Fruit fly (Drosophila melanogaster) whole organism, embryonic: ENCODE data around the gene unk.
A peak's percentile ranks its signal among the peaks of the same experiment; 100 is the strongest.

Experiments used
- Bgb ChIP-seq: fragments of 200-800 bp; sonication (Bioruptor generic); IDR thresholded peaks from 2 replicates; pipeline ENCODE4 v1.3.6; 2022; ENCODE audit warnings: missing biosample characterization, missing genetic modification characterization; ENCODE audit not compliant: partially characterized antibody
- Blimp-1 ChIP-seq: fragments of 200-800 bp; sonication (Bioruptor generic); optimal IDR thresholded peaks from 3 replicates; lab custom pipeline; 2018; ENCODE audit warnings: missing biosample characterization, missing genetic modification characterization, mild to moderate bottlenecking, moderate library complexity, missing genetic modification reagents
- CG10321 ChIP-seq: fragments of 200-800 bp; sonication (Bioruptor generic); IDR thresholded peaks from 2 replicates; pipeline ENCODE4 v1.3.6; 2022; ENCODE audit warnings: missing biosample characterization, missing genetic modification characterization
- CG10462 ChIP-seq: fragments of 200-800 bp; sonication (Bioruptor generic); optimal IDR thresholded peaks from 2 replicates; lab custom pipeline; 2016; ENCODE audit warnings: missing biosample characterization, missing genetic modification characterization
- CG11093 ChIP-seq: fragments of 200-800 bp; sonication (Bioruptor generic); IDR thresholded peaks from 3 replicates; pipeline ENCODE4 v1.3.6; 2022; ENCODE audit warnings: missing biosample characterization, missing genetic modification characterization
- CG11247 ChIP-seq: fragments of 200-800 bp; sonication (Bioruptor generic); IDR thresholded peaks from 2 replicates; pipeline ENCODE4 v1.3.6; 2022; ENCODE audit warnings: missing biosample characterization, missing genetic modification characterization
- CG12104 ChIP-seq: fragments of 200-800 bp; sonication (Bioruptor generic); optimal IDR thresholded peaks from 3 replicates; lab custom pipeline; 2016; ENCODE audit warnings: missing biosample characterization, missing genetic modification characterization
- CG12659 ChIP-seq: fragments of 200-800 bp; sonication (Bioruptor generic); optimal IDR thresholded peaks from 3 replicates; lab custom pipeline; 2017; ENCODE audit warnings: mild to moderate bottlenecking, missing biosample characterization, missing genetic modification reagents, missing genetic modification characterization
- CG15269 ChIP-seq: fragments of 200-800 bp; sonication (Bioruptor generic); optimal IDR thresholded peaks from 2 replicates; lab custom pipeline; 2018; ENCODE audit warnings: missing biosample characterization, mild to moderate bottlenecking, missing genetic modification characterization, moderate library complexity
- CG15479 ChIP-seq: fragments of 200-800 bp; sonication (Bioruptor generic); optimal IDR thresholded peaks from 3 replicates; lab custom pipeline; 2019; ENCODE audit warnings: missing biosample characterization, mild to moderate bottlenecking, missing genetic modification characterization, moderate library complexity
- CG16779 ChIP-seq: fragments of 200-800 bp; sonication (Bioruptor generic); IDR thresholded peaks from 2 replicates; pipeline ENCODE4 v1.3.6; 2022; ENCODE audit warnings: missing biosample characterization, missing genetic modification characterization
- CG17361 ChIP-seq: fragments of 200-800 bp; sonication (Bioruptor generic); IDR thresholded peaks from 3 replicates; pipeline ENCODE4 v1.3.6; 2022; ENCODE audit warnings: missing biosample characterization, missing genetic modification characterization
- CG30020 ChIP-seq: fragments of 200-800 bp; optimal IDR thresholded peaks from 2 replicates; lab custom pipeline; 2019; ENCODE audit warnings: missing biosample characterization, mild to moderate bottlenecking, missing genetic modification characterization, moderate library complexity
- CG32532 ChIP-seq: fragments of 200-800 bp; sonication (Bioruptor generic); IDR thresholded peaks from 2 replicates; pipeline ENCODE4 v1.3.6; 2022; ENCODE audit warnings: missing biosample characterization, missing genetic modification characterization
- CG4282 ChIP-seq: fragments of 200-800 bp; sonication (Bioruptor generic); optimal IDR thresholded peaks from 2 replicates; lab custom pipeline; 2016; ENCODE audit warnings: missing biosample characterization, missing genetic modification characterization
- CG4730 ChIP-seq: fragments of 200-800 bp; sonication (Bioruptor generic); IDR thresholded peaks from 2 replicates; pipeline ENCODE4 v1.3.6; 2022; ENCODE audit warnings: missing biosample characterization, missing genetic modification characterization
- CG6654 ChIP-seq: fragments of 200-800 bp; sonication (Bioruptor generic); optimal IDR thresholded peaks from 2 replicates; lab custom pipeline; 2017; ENCODE audit warnings: missing biosample characterization, mild to moderate bottlenecking, missing genetic modification characterization
- D19B ChIP-seq: fragments of 200-800 bp; sonication (Bioruptor generic); optimal IDR thresholded peaks from 2 replicates; lab custom pipeline; 2017; ENCODE audit warnings: missing biosample characterization, mild to moderate bottlenecking, missing genetic modification characterization
- Elba2 ChIP-seq: fragments of 200-800 bp; sonication (Bioruptor generic); optimal IDR thresholded peaks from 3 replicates; lab custom pipeline; 2016; ENCODE audit warnings: missing biosample characterization, missing genetic modification characterization
- HLH4C ChIP-seq: fragments of 200-800 bp; sonication (Bioruptor generic); IDR thresholded peaks from 3 replicates; pipeline ENCODE4 v1.3.6; 2022; ENCODE audit warnings: missing biosample characterization, missing genetic modification characterization; ENCODE audit not compliant: partially characterized antibody
- Hmx ChIP-seq: fragments of 200-800 bp; sonication (Bioruptor generic); optimal IDR thresholded peaks from 2 replicates; lab custom pipeline; 2016; ENCODE audit warnings: missing biosample characterization, missing genetic modification characterization
- Kr ChIP-seq: fragments of 200-800 bp; sonication (Bioruptor generic); optimal IDR thresholded peaks from 2 replicates; lab custom pipeline; 2017; ENCODE audit warnings: missing biosample characterization, mild to moderate bottlenecking, missing genetic modification characterization
- MESR4 ChIP-seq: fragments of 200-800 bp; sonication (Bioruptor generic); optimal IDR thresholded peaks from 2 replicates; lab custom pipeline; 2018; ENCODE audit warnings: missing biosample characterization, mild to moderate bottlenecking, missing genetic modification characterization, moderate library complexity
- MTF-1 ChIP-seq: fragments of 200-800 bp; sonication (Bioruptor generic); optimal IDR thresholded peaks from 2 replicates; lab custom pipeline; 2018; ENCODE audit warnings: missing biosample characterization, mild to moderate bottlenecking, missing genetic modification characterization, borderline replicate concordance
- Max ChIP-seq: fragments of 200-800 bp; sonication (Bioruptor generic); optimal IDR thresholded peaks from 2 replicates; lab custom pipeline; 2016; ENCODE audit warnings: missing biosample characterization, mild to moderate bottlenecking, missing genetic modification characterization
- Meics ChIP-seq: fragments of 200-800 bp; sonication (Bioruptor generic); optimal IDR thresholded peaks from 2 replicates; lab custom pipeline; 2017; ENCODE audit warnings: missing biosample characterization, mild to moderate bottlenecking, missing genetic modification characterization
- Mrtf ChIP-seq: fragments of 200-800 bp; sonication (Bioruptor generic); IDR thresholded peaks from 3 replicates; pipeline ENCODE4 v1.3.6; 2022; ENCODE audit warnings: missing biosample characterization, missing genetic modification characterization
- Nf-YC ChIP-seq: fragments of 200-800 bp; optimal IDR thresholded peaks from 3 replicates; lab custom pipeline; 2019; ENCODE audit warnings: missing biosample characterization, mild to moderate bottlenecking, missing genetic modification characterization, moderate library complexity
- Spps ChIP-seq: fragments of 200-800 bp; sonication (Bioruptor generic); optimal IDR thresholded peaks from 2 replicates; lab custom pipeline; 2018; ENCODE audit warnings: missing biosample characterization, mild to moderate bottlenecking, missing genetic modification characterization
- Ssrp ChIP-seq: fragments of 200-800 bp; sonication (Bioruptor generic); optimal IDR thresholded peaks from 2 replicates; lab custom pipeline; 2018; ENCODE audit warnings: missing biosample characterization, mild to moderate bottlenecking, missing genetic modification characterization, moderate library complexity
- ab ChIP-seq: fragments of 200-800 bp; sonication (Bioruptor generic); optimal IDR thresholded peaks from 2 replicates; lab custom pipeline; 2016; ENCODE audit warnings: missing biosample characterization, missing genetic modification characterization
- aop ChIP-seq: fragments of 200-800 bp; sonication (Bioruptor generic); IDR thresholded peaks from 2 replicates; pipeline ENCODE4 v1.3.6; 2022; ENCODE audit warnings: missing biosample characterization, missing genetic modification characterization
- ara ChIP-seq: fragments of 200-800 bp; sonication (Bioruptor generic); IDR thresholded peaks from 2 replicates; pipeline ENCODE4 v1.3.6; 2022; ENCODE audit warnings: missing biosample characterization, missing genetic modification characterization
- az2 ChIP-seq: fragments of 200-800 bp; sonication (Bioruptor generic); optimal IDR thresholded peaks from 3 replicates; lab custom pipeline; 2016; ENCODE audit warnings: missing biosample characterization, missing genetic modification characterization
- cg ChIP-seq: fragments of 200-800 bp; sonication (Bioruptor generic); optimal IDR thresholded peaks from 3 replicates; lab custom pipeline; 2019; ENCODE audit warnings: missing biosample characterization, mild to moderate bottlenecking, missing genetic modification characterization, moderate library complexity
- croc ChIP-seq: fragments of 200-800 bp; sonication (Bioruptor generic); conservative IDR thresholded peaks from 3 replicates; pipeline ENCODE4 v1.3.6; 2022; ENCODE audit warnings: missing biosample characterization, missing genetic modification characterization
- dpn ChIP-seq, 2 experiments: fragments of 200-800 bp; sonication (Bioruptor generic); optimal IDR thresholded peaks; 3 replicates each; lab custom pipeline; 2016; ENCODE audit warnings: missing biosample characterization in 2 of 2, missing genetic modification characterization in 2 of 2
- fd96Cb ChIP-seq: fragments of 200-800 bp; sonication (Bioruptor generic); optimal IDR thresholded peaks from 2 replicates; lab custom pipeline; 2018; ENCODE audit warnings: missing biosample characterization, mild to moderate bottlenecking, missing genetic modification characterization, moderate library complexity
- gsb ChIP-seq: fragments of 200-800 bp; sonication (Bioruptor generic); IDR thresholded peaks from 2 replicates; pipeline ENCODE4 v1.3.6; 2022; ENCODE audit warnings: missing biosample characterization, missing genetic modification characterization
- hth ChIP-seq: fragments of >200 bp; optimal IDR thresholded peaks from 2 replicates; lab custom pipeline; 2017; ENCODE audit warnings: inconsistent platforms
- insv ChIP-seq, 2 experiments: fragments of 200-800 bp; sonication (Bioruptor generic); optimal IDR thresholded peaks; 3 replicates each; lab custom pipeline; 2016 to 2018; ENCODE audit warnings: missing biosample characterization in 2 of 2, missing genetic modification characterization in 2 of 2
- lilli ChIP-seq: fragments of 200-800 bp; sonication (Bioruptor generic); optimal IDR thresholded peaks from 3 replicates; lab custom pipeline; 2016; ENCODE audit warnings: missing biosample characterization, missing genetic modification characterization
- nom ChIP-seq: fragments of 200-800 bp; sonication (Bioruptor generic); optimal IDR thresholded peaks from 2 replicates; lab custom pipeline; 2017; ENCODE audit warnings: missing biosample characterization, missing genetic modification characterization, mild to moderate bottlenecking, moderate library complexity, missing genetic modification reagents
- org-1 ChIP-seq: fragments of 200-800 bp; sonication (Bioruptor generic); optimal IDR thresholded peaks from 2 replicates; lab custom pipeline; 2017; ENCODE audit warnings: missing biosample characterization, missing genetic modification characterization
- pan ChIP-seq, 4 experiments: fragments of >200 bp in 3 of 4; fragments of 200-800 bp in 1 of 4; sonication (Bioruptor generic) in 1 of 4; optimal IDR thresholded peaks in 3 of 4; IDR thresholded peaks in 1 of 4; 2 replicates each; pipeline versions ENCODE4 v1.3.6 to Lab custom; 2017 to 2022; ENCODE audit warnings: missing biosample characterization in 2 of 4, missing genetic modification characterization in 2 of 4, mixed read lengths in 1 of 4
- phol ChIP-seq: fragments of 200-800 bp; sonication (Bioruptor generic); optimal IDR thresholded peaks from 3 replicates; lab custom pipeline; 2018; ENCODE audit warnings: missing biosample characterization, mild to moderate bottlenecking, missing genetic modification characterization, moderate library complexity
- run ChIP-seq: fragments of 200-800 bp; sonication (Bioruptor generic); optimal IDR thresholded peaks from 3 replicates; lab custom pipeline; 2018; ENCODE audit warnings: missing biosample characterization, mild to moderate bottlenecking, missing genetic modification characterization
- sim ChIP-seq: fragments of 200-800 bp; sonication (Bioruptor generic); IDR thresholded peaks from 2 replicates; pipeline ENCODE4 v1.3.6; 2022; ENCODE audit warnings: missing biosample characterization, missing genetic modification characterization
- sob ChIP-seq: fragments of 200-800 bp; sonication (Bioruptor generic); IDR thresholded peaks from 2 replicates; pipeline ENCODE4 v1.3.6; 2022; ENCODE audit warnings: missing biosample characterization, missing genetic modification characterization
- zfh1 ChIP-seq: fragments of 200-800 bp; sonication (Bioruptor generic); IDR thresholded peaks from 3 replicates; pipeline ENCODE4 v1.3.6; 2022; ENCODE audit warnings: missing biosample characterization, missing genetic modification characterization

The unk gene

DNA sequence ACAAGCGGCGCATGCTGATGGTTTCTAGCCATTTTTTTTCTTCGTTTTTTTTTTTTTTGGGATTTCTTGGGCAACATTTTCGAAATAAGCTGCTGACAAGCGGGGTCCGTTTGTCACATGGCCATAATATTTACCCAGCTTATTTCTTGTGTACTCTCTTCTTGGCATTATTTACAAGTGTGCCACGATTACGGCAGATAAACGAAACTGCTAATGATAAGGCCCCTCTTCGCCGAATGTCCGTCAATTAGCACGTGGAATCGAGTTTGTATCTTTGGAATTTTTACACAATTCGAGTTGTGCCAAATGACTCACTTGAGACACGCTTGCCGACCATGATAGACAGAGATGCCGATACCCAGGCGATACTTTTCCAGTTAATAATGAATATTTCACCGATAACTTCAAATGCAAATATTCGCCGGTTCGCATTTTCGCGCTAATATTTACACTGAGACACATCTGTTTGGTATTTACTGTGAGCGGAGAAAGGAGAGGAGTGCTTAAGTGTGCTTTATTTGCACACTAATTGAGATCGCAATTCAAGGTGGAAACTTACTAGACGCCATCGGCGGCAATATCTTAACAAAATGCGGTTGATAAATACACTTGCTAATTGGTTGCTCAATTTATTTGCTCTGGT, 18.9 kb upstream of the unk start (continued):
- TF ChIP-seq CG6654 (GFP tag; lab: Kevin White, UChicago) (no peak), CG17361 (GFP tag; lab: Robert Waterston, UW) (no peak), Bgb (GFP tag; lab: Robert Waterston, UW) (no peak), sob (GFP tag; lab: Robert Waterston, UW) (peak; percentile 52; the same call in 1 of the 2 replicates), az2 (GFP tag; lab: Kevin White, UChicago) (no peak), phol (tag; lab: Kevin White, UChicago) (no peak), zfh1 (GFP tag; lab: Robert Waterston, UW) (0 out of 3 replicates have a peak, but pooled peaks have one; percentile 19), sim (GFP tag; lab: Robert Waterston, UW) (no peak), cg (no peak), insv (GFP tag; optimal IDR thresholded peaks at IDR 0.05; lab: Kevin White, UChicago) (no peak), Mrtf (no peak), CG11093 (GFP tag; lab: Robert Waterston, UW) (no peak), aop (no peak), CG15479 (GFP tag; lab: Kevin White, UChicago) (no peak), CG30020 (tag; lab: Kevin White, UChicago) (no peak), lilli (GFP tag; lab: Kevin White, UChicago) (no peak), Nf-YC (tag; lab: Kevin White, UChicago) (no peak), CG11247 (GFP tag; lab: Robert Waterston, UW) (no peak), CG16779 (GFP tag; lab: Robert Waterston, UW) (no peak), Spps (tag; lab: Kevin White, UChicago) (no peak), Elba2 (GFP tag; lab: Kevin White, UChicago) (no peak), CG32532 (GFP tag; lab: Robert Waterston, UW) (peak; percentile 5; the same call in 1 of the 2 replicates), croc (GFP tag; lab: Robert Waterston, UW) (no peak), Meics (peak; percentile 75), dpn (GFP tag; optimal IDR thresholded peaks at IDR 0.05; lab: Kevin White, UChicago) (peak in 1 of 2 experiments; percentile 40), hth (lab: Kevin White, UChicago) (no peak), pan (optimal IDR thresholded peaks at IDR 0.05; lab: Kevin White, UChicago) (no peak), pan (GFP tag; optimal IDR thresholded peaks at IDR 0.05 in 1 of 2, IDR thresholded peaks at IDR 0.05 in 1 of 2) (peak in 1 of 2 experiments; percentile 33), ara (GFP tag; lab: Robert Waterston, UW) (0 out of 2 replicates have a peak, but pooled peaks have one; percentile 24), MESR4 (no peak), CG15269 (tag; lab: Kevin White, UChicago) (peak; percentile 13), nom (GFP tag; lab: Kevin White, UChicago) (peak; percentile 9), Ssrp (tag; lab: Kevin White, UChicago) (no peak), CG4282 (GFP tag; lab: Kevin White, UChicago) (no peak), Max (peak; percentile 7), CG10462 (GFP tag; lab: Kevin White, UChicago) (no peak), CG12104 (GFP tag; lab: Kevin White, UChicago) (no peak), CG10321 (no peak), MTF-1 (GFP tag; lab: Kevin White, UChicago) (peak; percentile 67), D19B (no peak), fd96Cb (tag; lab: Kevin White, UChicago) (no peak), run (tag; lab: Kevin White, UChicago) (no peak), CG12659 (GFP tag; lab: Kevin White, UChicago) (peak; percentile 35), ab (GFP tag; lab: Kevin White, UChicago) (no peak), CG4730 (GFP tag; lab: Robert Waterston, UW) (no peak), gsb (GFP tag; lab: Robert Waterston, UW) (no peak), org-1 (GFP tag; lab: Kevin White, UChicago) (peak; percentile 30), Blimp-1 (GFP tag; lab: Kevin White, UChicago) (peak; percentile 27), Kr (GFP tag; lab: Kevin White, UChicago) (no peak), Hmx (GFP tag; lab: Kevin White, UChicago) (no peak), HLH4C (GFP tag; lab: Robert Waterston, UW) (no peak)
